Worm (Caenorhabditis elegans) whole organism, L1 larva: ENCODE results near the gene Y75B8A.33.

Experiments
- C16A3.4 ChIP-seq: fragments of 150-350 bp; optimal IDR thresholded peaks from 2 replicates; lab custom pipeline; 2014; ENCODE audit warnings: missing biosample characterization, missing genetic modification characterization
- Y116A8C.19 ChIP-seq: sonication (generic microtip); optimal IDR thresholded peaks from 2 replicates; lab custom pipeline; 2016; ENCODE audit warnings: missing compliant biosample characterization, missing genetic modification characterization, borderline replicate concordance
- aha-1 ChIP-seq: fragments of 150-350 bp; optimal IDR thresholded peaks from 2 replicates; lab custom pipeline; 2014; ENCODE audit warnings: missing biosample characterization, missing genetic modification characterization
- alr-1 ChIP-seq: fragments of 200-800 bp; sonication (Bioruptor generic); optimal IDR thresholded peaks from 2 replicates; lab custom pipeline; 2018; ENCODE audit warnings: borderline replicate concordance, mild to moderate bottlenecking, missing genetic modification characterization, missing compliant biosample characterization
- aly-2 ChIP-seq: fragments of 150-350 bp; optimal IDR thresholded peaks from 2 replicates; lab custom pipeline; 2014; ENCODE audit warnings: missing biosample characterization, missing genetic modification characterization
- ama-1 ChIP-seq: fragments of 150-350 bp; optimal IDR thresholded peaks from 2 replicates; lab custom pipeline; 2014
- ceh-82 ChIP-seq, 3 experiments: fragments of 150-350 bp in 1 of 3; sonication (generic microtip) in 2 of 3; optimal IDR thresholded peaks; 2 replicates each; lab custom pipeline; 2014 to 2017; ENCODE audit warnings: missing biosample characterization in 3 of 3, missing genetic modification characterization in 3 of 3
- dpl-1 ChIP-seq, 3 experiments: fragments of 150-350 bp in 2 of 3; sonication (generic microtip) in 1 of 3; optimal IDR thresholded peaks; 2 replicates each; lab custom pipeline; 2014 to 2017; ENCODE audit warnings: missing biosample characterization in 3 of 3, missing genetic modification characterization in 3 of 3, missing genetic modification reagents in 3 of 3
- dsc-1 ChIP-seq: sonication (generic microtip); optimal IDR thresholded peaks from 2 replicates; lab custom pipeline; 2016; ENCODE audit warnings: mild to moderate bottlenecking, missing genetic modification characterization, missing compliant biosample characterization
- efl-1 ChIP-seq, 4 experiments: fragments of 150-350 bp; optimal IDR thresholded peaks in 3 of 4; peaks in 1 of 4; 1 replicate in 1 of 4; 2 replicates in 3 of 4; lab custom pipeline; 2014; ENCODE audit warnings: missing biosample characterization in 2 of 4, missing genetic modification characterization in 2 of 4, missing genetic modification reagents in 2 of 4
- efl-3 ChIP-seq: fragments of 200-800 bp; sonication (Bioruptor generic); optimal IDR thresholded peaks from 2 replicates; lab custom pipeline; 2018; ENCODE audit warnings: mild to moderate bottlenecking, missing genetic modification characterization, missing compliant biosample characterization
- elt-3 ChIP-seq, 6 experiments: fragments of 150-350 bp in 1 of 6; sonication (generic microtip); optimal IDR thresholded peaks; 2 replicates each; lab custom pipeline; 2017 to 2018; ENCODE audit warnings: missing biosample characterization in 6 of 6, missing genetic modification characterization in 6 of 6, inconsistent platforms in 1 of 6
- fkh-10 ChIP-seq: sonication (generic microtip); optimal IDR thresholded peaks from 2 replicates; lab custom pipeline; 2017; ENCODE audit warnings: missing biosample characterization, missing genetic modification reagents, missing genetic modification characterization
- fkh-4 ChIP-seq: sonication (generic microtip); optimal IDR thresholded peaks from 2 replicates; lab custom pipeline; 2016; ENCODE audit warnings: missing compliant biosample characterization, missing genetic modification characterization, borderline replicate concordance
- fos-1 ChIP-seq: fragments of 150-350 bp; optimal IDR thresholded peaks from 2 replicates; lab custom pipeline; 2014; ENCODE audit warnings: missing biosample characterization, missing genetic modification characterization
- hlh-17 ChIP-seq: fragments of 200-800 bp; sonication (Bioruptor generic); optimal IDR thresholded peaks from 2 replicates; lab custom pipeline; 2018; ENCODE audit warnings: missing genetic modification characterization, mild to moderate bottlenecking, missing compliant biosample characterization, moderate library complexity, borderline replicate concordance
- hpl-2 ChIP-seq: fragments of 150-350 bp; optimal IDR thresholded peaks from 2 replicates; lab custom pipeline; 2014; ENCODE audit warnings: missing biosample characterization, missing genetic modification reagents, missing genetic modification characterization
- lin-15B ChIP-seq: fragments of 150-350 bp; sonication (generic microtip); optimal IDR thresholded peaks from 3 replicates; lab custom pipeline; 2014; ENCODE audit warnings: missing biosample characterization, missing genetic modification characterization
- lin-35 ChIP-seq, 2 experiments: fragments of 150-350 bp; optimal IDR thresholded peaks; 2 replicates each; lab custom pipeline; 2014; ENCODE audit warnings: missing biosample characterization in 2 of 2, missing genetic modification characterization in 2 of 2, missing genetic modification reagents in 2 of 2
- lsy-2 ChIP-seq, 2 experiments: fragments of 150-350 bp; optimal IDR thresholded peaks; 2 replicates each; lab custom pipeline; 2014; ENCODE audit warnings: missing biosample characterization in 2 of 2, missing genetic modification characterization in 2 of 2
- mdl-1 ChIP-seq, 2 experiments: fragments of 150-350 bp; optimal IDR thresholded peaks; 2 replicates each; lab custom pipeline; 2014 to 2017; ENCODE audit warnings: missing biosample characterization in 2 of 2, missing genetic modification characterization in 2 of 2, inconsistent platforms in 1 of 2
- mep-1 ChIP-seq: fragments of 150-350 bp; optimal IDR thresholded peaks from 2 replicates; lab custom pipeline; 2014; ENCODE audit warnings: missing biosample characterization, missing genetic modification characterization
- nhr-11 ChIP-seq: fragments of 150-350 bp; optimal IDR thresholded peaks from 2 replicates; lab custom pipeline; 2014; ENCODE audit warnings: missing biosample characterization, missing genetic modification characterization
- nhr-12 ChIP-seq: sonication (generic microtip); optimal IDR thresholded peaks from 2 replicates; lab custom pipeline; 2017; ENCODE audit warnings: missing biosample characterization, missing genetic modification characterization
- nhr-20 ChIP-seq: sonication (generic microtip); optimal IDR thresholded peaks from 2 replicates; lab custom pipeline; 2016; ENCODE audit warnings: mild to moderate bottlenecking, missing genetic modification characterization, missing compliant biosample characterization
- nhr-237 ChIP-seq: fragments of 150-350 bp; optimal IDR thresholded peaks from 2 replicates; lab custom pipeline; 2014; ENCODE audit warnings: missing biosample characterization, missing genetic modification characterization
- nhr-28 ChIP-seq: fragments of 150-350 bp; optimal IDR thresholded peaks from 2 replicates; lab custom pipeline; 2014; ENCODE audit warnings: missing biosample characterization, missing genetic modification characterization
- nhr-76 ChIP-seq: sonication (generic microtip); optimal IDR thresholded peaks from 2 replicates; lab custom pipeline; 2017; ENCODE audit warnings: missing biosample characterization, missing genetic modification characterization
- nhr-77 ChIP-seq: fragments of 150-350 bp; optimal IDR thresholded peaks from 2 replicates; lab custom pipeline; 2014; ENCODE audit warnings: missing biosample characterization, missing genetic modification characterization
- nhr-90 ChIP-seq: sonication (generic microtip); optimal IDR thresholded peaks from 2 replicates; lab custom pipeline; 2016; ENCODE audit warnings: mild to moderate bottlenecking, missing genetic modification characterization, missing compliant biosample characterization; ENCODE audit not compliant: poor library complexity
- pax-3 ChIP-seq: fragments of 200-800 bp; sonication (Bioruptor generic); optimal IDR thresholded peaks from 2 replicates; lab custom pipeline; 2018; ENCODE audit warnings: mild to moderate bottlenecking, missing genetic modification characterization, moderate library complexity, missing compliant biosample characterization
- swsn-7 ChIP-seq: sonication (generic microtip); optimal IDR thresholded peaks from 2 replicates; lab custom pipeline; 2016; ENCODE audit warnings: missing genetic modification characterization, missing compliant biosample characterization
- unc-98 ChIP-seq: fragments of 200-800 bp; sonication (Bioruptor generic); IDR thresholded peaks from 2 replicates; pipeline ENCODE4 v1.3.6; 2022; ENCODE audit warnings: missing genetic modification characterization, missing compliant biosample characterization
- vab-15 ChIP-seq: sonication (generic microtip); optimal IDR thresholded peaks from 2 replicates; lab custom pipeline; 2017; ENCODE audit warnings: missing genotype, mild to moderate bottlenecking, missing genetic modification characterization, missing compliant biosample characterization
- xbp-1 ChIP-seq: sonication (generic microtip); optimal IDR thresholded peaks from 2 replicates; lab custom pipeline; 2016; ENCODE audit warnings: missing genetic modification characterization, missing compliant biosample characterization
- zip-4 ChIP-seq: fragments of 200-800 bp; sonication (Bioruptor generic); optimal IDR thresholded peaks from 2 replicates; lab custom pipeline; 2018; ENCODE audit warnings: mild to moderate bottlenecking, missing genetic modification characterization, moderate library complexity, missing compliant biosample characterization

The Y75B8A.33 gene

ce11 chrIII:12351301-12351700, 15.9 kb downstream of the Y75B8A.33 start, which contains the start of the genes pph-4.1 and Y75B8A.31 (continued):
- TF ChIP-seq nhr-11, result peak; percentile 39
- TF ChIP-seq unc-98 (GFP tag; lab: Robert Waterston, UW), result peak; percentile 85
- TF ChIP-seq nhr-90 (tag; lab: Kevin White, UChicago), result peak; percentile 93
- no peak for TF ChIP-seq aha-1 (tag; lab: Kevin White, UChicago)
- peak; percentile 87 for TF ChIP-seq pax-3
- no peak for TF ChIP-seq nhr-237
- no peak for TF ChIP-seq ama-1 (lab: Kevin White, UChicago)
- TF ChIP-seq Y116A8C.19 (tag; lab: Kevin White, UChicago), result peak; percentile 58
- no peak for TF ChIP-seq efl-3 (GFP tag; lab: Kevin White, UChicago)
- TF ChIP-seq nhr-77 (tag; lab: Kevin White, UChicago), result peak; percentile 19
- peak; percentile 78 to 80 for TF ChIP-seq lin-35 (GFP tag; optimal IDR thresholded peaks at IDR 0.05; lab: Kevin White, UChicago)
- TF ChIP-seq alr-1, result no peak
- peak in 1 of 2 experiments; percentile 64 for TF ChIP-seq mdl-1 (tag; optimal IDR thresholded peaks at IDR 0.05; lab: Kevin White, UChicago)
- peak; percentile 80 to 89 (median 88) for TF ChIP-seq ceh-82 (tag; optimal IDR thresholded peaks at IDR 0.05; lab: Kevin White, UChicago)
- TF ChIP-seq swsn-7 (tag; lab: Kevin White, UChicago), result peak; percentile 84
- peak; percentile 86 to 89 for TF ChIP-seq lsy-2 (tag; optimal IDR thresholded peaks at IDR 0.05; lab: Kevin White, UChicago)
- peak; percentile 83 for TF ChIP-seq fkh-4 (tag; lab: Kevin White, UChicago)
- peak; percentile 88 for TF ChIP-seq nhr-20 (tag; lab: Kevin White, UChicago)
- TF ChIP-seq dsc-1 (tag; lab: Kevin White, UChicago), result peak; percentile 91
- TF ChIP-seq elt-3 (tag; optimal IDR thresholded peaks at IDR 0.05; lab: Kevin White, UChicago), result peak in 1 of 6 experiments; percentile 72
- TF ChIP-seq nhr-28 (tag; lab: Kevin White, UChicago), result no peak
- peak; percentile 73 to 83 (median 75) for TF ChIP-seq dpl-1 (GFP tag; optimal IDR thresholded peaks at IDR 0.05; lab: Kevin White, UChicago)
- TF ChIP-seq fos-1 (tag; lab: Kevin White, UChicago), result no peak
- TF ChIP-seq mep-1 (tag; lab: Kevin White, UChicago), result peak; percentile 92
- TF ChIP-seq fkh-10 (GFP tag; lab: Kevin White, UChicago), result no peak
- TF ChIP-seq lin-15B (tag; lab: Kevin White, UChicago), result peak; percentile 96
- peak; percentile 80 to 83 for TF ChIP-seq efl-1 (optimal IDR thresholded peaks at IDR 0.05; lab: Kevin White, UChicago)
- peak; percentile 79 to 97 for TF ChIP-seq efl-1 (GFP tag; optimal IDR thresholded peaks at IDR 0.05 in 1 of 2; lab: Kevin White, UChicago)
- TF ChIP-seq hlh-17 (GFP tag; lab: Kevin White, UChicago), result no peak
- TF ChIP-seq vab-15 (tag; lab: Kevin White, UChicago), result peak; percentile 44
- no peak for TF ChIP-seq nhr-12 (tag; lab: Kevin White, UChicago)

ce11 chrIII:12349027-12349426, 18.1 kb downstream of the Y75B8A.33 start:
- TF ChIP-seq efl-1 (optimal IDR thresholded peaks at IDR 0.05; lab: Kevin White, UChicago) (no peak), efl-1 (GFP tag; optimal IDR thresholded peaks at IDR 0.05 in 1 of 2; lab: Kevin White, UChicago) (peak in 1 of 2 experiments; percentile 34), zip-4 (GFP tag; lab: Kevin White, UChicago) (no peak), C16A3.4 (tag; lab: Kevin White, UChicago) (no peak), aly-2 (no peak), hpl-2 (GFP tag; lab: Kevin White, UChicago) (no peak)

- TF ChIP-seq efl-1 (optimal IDR thresholded peaks at IDR 0.05; lab: Kevin White, UChicago) (no peak), efl-1 (GFP tag; optimal IDR thresholded peaks at IDR 0.05 in 1 of 2; lab: Kevin White, UChicago) (peak in 1 of 2 experiments; percentile 18), xbp-1 (tag; lab: Kevin White, UChicago) (peak; percentile 46), nhr-28 (tag; lab: Kevin White, UChicago) (no peak), lsy-2 (tag; optimal IDR thresholded peaks at IDR 0.05; lab: Kevin White, UChicago) (peak; percentile 39 to 45), nhr-76 (tag; lab: Kevin White, UChicago) (no peak), ama-1 (lab: Kevin White, UChicago) (no peak)
Measured at ce11 chrIII:12344940-12345339, 22.2 kb downstream of the Y75B8A.33 start.
